Worm (Caenorhabditis elegans): ENCODE measurements around the gene W07G4.2.

Gene W07G4.2

DNA sequence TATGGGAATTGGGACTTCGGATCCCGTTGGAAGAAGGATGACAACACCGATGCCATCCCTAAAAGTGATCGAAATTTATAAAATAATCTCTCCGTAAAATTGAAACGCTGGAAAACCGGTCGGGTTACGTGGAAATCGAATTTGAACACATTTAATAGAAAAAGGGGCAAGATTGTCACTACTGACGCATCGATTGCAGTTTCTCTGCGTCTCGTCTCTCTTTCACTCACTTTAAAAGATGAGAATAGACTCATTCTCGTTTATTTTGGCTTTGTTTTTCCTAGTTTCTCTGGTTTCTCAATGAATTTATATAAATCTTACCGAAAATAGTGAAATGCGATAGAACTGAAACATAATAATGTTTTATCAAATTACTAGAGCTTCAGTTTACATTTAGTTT, 5.3 kb upstream of the W07G4.2 start, which contains the start of gene scyl-1:
Gene scyl-1 (minus strand): TSS at position 56 of the 400 bp plus-strand sequence.
- TF ChIP-seq nhr-10 (tag; optimal IDR thresholded peaks at IDR 0.05), result no peak
- peak; percentile 3 for TF ChIP-seq dmd-4 (tag; optimal IDR thresholded peaks at IDR 0.05)
- no peak for TF ChIP-seq nhr-77 (tag; optimal IDR thresholded peaks at IDR 0.05)
- peak; percentile 87 for TF ChIP-seq sma-3 (GFP tag; optimal IDR thresholded peaks at IDR 0.05)
- no peak for TF ChIP-seq zag-1 (tag; optimal IDR thresholded peaks at IDR 0.05)
- TF ChIP-seq snpc-4 (tag; optimal IDR thresholded peaks at IDR 0.05), result peak; percentile 17
- TF ChIP-seq ceh-82 (tag; optimal IDR thresholded peaks at IDR 0.05), result no peak
- TF ChIP-seq skn-1 (tag; optimal IDR thresholded peaks at IDR 0.05), result no peak
- TF ChIP-seq elt-3 (tag; optimal IDR thresholded peaks at IDR 0.05), result no peak
- no peak for TF ChIP-seq elt-1 (tag; optimal IDR thresholded peaks at IDR 0.05)
- no peak for TF ChIP-seq egl-27 (tag; optimal IDR thresholded peaks at IDR 0.05)
- no peak for TF ChIP-seq nhr-23 (tag; optimal IDR thresholded peaks at IDR 0.05)
- TF ChIP-seq crh-2 (tag; optimal IDR thresholded peaks at IDR 0.05), result peak; percentile 86
- TF ChIP-seq alr-1 (tag; optimal IDR thresholded peaks at IDR 0.05), result no peak
- no peak for TF ChIP-seq R02D3.7 (tag; optimal IDR thresholded peaks at IDR 0.05)
- peak in 1 of 2 experiments; percentile 14 for TF ChIP-seq mdl-1 (tag; optimal IDR thresholded peaks at IDR 0.05)
- TF ChIP-seq ceh-16 (tag; optimal IDR thresholded peaks at IDR 0.05), result no peak
- TF ChIP-seq nhr-237 (tag; optimal IDR thresholded peaks at IDR 0.05), result no peak
- TF ChIP-seq Y55F3AM.14 (GFP tag; optimal IDR thresholded peaks at IDR 0.05), result no peak
- peak; percentile 80 for TF ChIP-seq nhr-21 (tag; optimal IDR thresholded peaks at IDR 0.05)
- peak; percentile 88 for TF ChIP-seq nhr-25 (tag; optimal IDR thresholded peaks at IDR 0.05)
- TF ChIP-seq ztf-4 (tag; optimal IDR thresholded peaks at IDR 0.05), result peak; percentile 31
- TF ChIP-seq unc-39 (tag; optimal IDR thresholded peaks at IDR 0.05), result no peak
- TF ChIP-seq nhr-6 (tag; optimal IDR thresholded peaks at IDR 0.05), result no peak
- TF ChIP-seq nhr-12 (tag; optimal IDR thresholded peaks at IDR 0.05), result no peak
- no peak for TF ChIP-seq peb-1 (tag; optimal IDR thresholded peaks at IDR 0.05)
- TF ChIP-seq C34F6.9 (tag; optimal IDR thresholded peaks at IDR 0.05), result peak; percentile 71
- peak; percentile 69 to 89 for TF ChIP-seq lsy-2 (tag; optimal IDR thresholded peaks at IDR 0.05)
- TF ChIP-seq F13H6.1 (tag; optimal IDR thresholded peaks at IDR 0.05), result peak; percentile 83
- TF ChIP-seq sma-9 (GFP tag; optimal IDR thresholded peaks at IDR 0.05), result peak; percentile 92
- no peak for TF ChIP-seq sma-9 (tag; optimal IDR thresholded peaks at IDR 0.05)
- TF ChIP-seq blmp-1 (tag; optimal IDR thresholded peaks at IDR 0.05; ENCODE audit: insufficient read depth), result peak; percentile 59
- TF ChIP-seq gmeb-1 (tag; optimal IDR thresholded peaks at IDR 0.05), result peak; percentile 83
- no peak for TF ChIP-seq ztf-1 (GFP tag; conservative IDR thresholded peaks at IDR 0.05)
- TF ChIP-seq unc-62 (GFP tag; optimal IDR thresholded peaks at IDR 0.05), result no peak
- TF ChIP-seq nhr-129 (tag; optimal IDR thresholded peaks at IDR 0.05), result peak; percentile 81
- no peak for TF ChIP-seq ZK546.5 (tag; optimal IDR thresholded peaks at IDR 0.05)
- peak; percentile 83 for TF ChIP-seq sem-4 (tag; optimal IDR thresholded peaks at IDR 0.05)
- peak; percentile 74 for TF ChIP-seq unc-55 (GFP tag; optimal IDR thresholded peaks at IDR 0.05)
- no peak for TF ChIP-seq aly-2 (tag; optimal IDR thresholded peaks at IDR 0.05)
- TF ChIP-seq mbf-1 (tag; optimal IDR thresholded peaks at IDR 0.05), result no peak
- TF ChIP-seq fos-1 (tag; optimal IDR thresholded peaks at IDR 0.05), result peak; percentile 71
- TF ChIP-seq ztf-11 (tag; optimal IDR thresholded peaks at IDR 0.05), result no peak
- TF ChIP-seq lin-39 (tag; optimal IDR thresholded peaks at IDR 0.05), result no peak
- TF ChIP-seq mab-5 (tag; optimal IDR thresholded peaks at IDR 0.05), result peak; percentile 78
- peak; percentile 85 for TF ChIP-seq lin-13 (GFP tag; optimal IDR thresholded peaks at IDR 0.05)

DNA sequence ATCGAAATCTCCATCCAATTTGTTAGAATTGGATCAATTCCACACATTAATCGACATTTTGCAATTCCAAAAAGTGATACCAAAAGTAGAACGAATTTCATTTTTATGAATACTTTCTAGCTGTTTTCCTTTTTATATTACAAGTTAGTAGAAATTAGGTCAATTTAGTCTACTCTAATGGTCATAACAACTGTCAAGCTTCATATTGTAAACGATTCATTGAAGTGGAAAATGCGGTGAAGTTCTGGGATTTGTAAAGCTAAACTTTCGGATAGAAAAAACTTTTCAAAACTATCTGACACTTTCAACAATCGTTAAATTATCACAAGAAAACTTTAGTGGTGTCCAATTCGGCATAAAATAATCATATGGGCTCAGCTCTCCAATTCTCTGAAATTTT, 1.8 kb downstream of the W07G4.2 start, which contains the start of gene W07G4.7:
Gene W07G4.7 (minus strand): TSS at position 101 of the 400 bp plus-strand sequence.
- TF ChIP-seq nhr-12 (tag; optimal IDR thresholded peaks at IDR 0.05) (no peak), sma-3 (GFP tag; optimal IDR thresholded peaks at IDR 0.05) (no peak), C34F6.9 (tag; optimal IDR thresholded peaks at IDR 0.05) (no peak), nhr-129 (tag; optimal IDR thresholded peaks at IDR 0.05) (no peak), nhr-237 (tag; optimal IDR thresholded peaks at IDR 0.05) (no peak), unc-62 (GFP tag; optimal IDR thresholded peaks at IDR 0.05) (no peak), aly-2 (tag; optimal IDR thresholded peaks at IDR 0.05) (no peak), nhr-11 (tag; optimal IDR thresholded peaks at IDR 0.05) (no peak), nhr-10 (tag; optimal IDR thresholded peaks at IDR 0.05) (no peak)

All from whole organism, L2 larva.